Fruit fly (Drosophila melanogaster) whole organism, embryonic: Measurements from ENCODE around the gene Ac76E.

Experiments used
- Ada2b ChIP-seq: fragments of 200-800 bp; sonication (Bioruptor generic); IDR thresholded peaks from 2 replicates; pipeline ENCODE4 v1.3.6; 2022; ENCODE audit warnings: missing biosample characterization, missing genetic modification characterization
- BEAF-32 ChIP-seq: fragments of 200-800 bp; sonication (Bioruptor generic); optimal IDR thresholded peaks from 3 replicates; lab custom pipeline; 2017; ENCODE audit warnings: missing biosample characterization, missing genetic modification characterization, mild to moderate bottlenecking, moderate library complexity, missing genetic modification reagents
- Bdp1 ChIP-seq: fragments of 200-800 bp; sonication (Bioruptor generic); optimal IDR thresholded peaks from 3 replicates; lab custom pipeline; 2016; ENCODE audit warnings: missing biosample characterization, missing genetic modification characterization
- CG10321 ChIP-seq: fragments of 200-800 bp; sonication (Bioruptor generic); IDR thresholded peaks from 2 replicates; pipeline ENCODE4 v1.3.6; 2022; ENCODE audit warnings: missing biosample characterization, missing genetic modification characterization
- CG11696 ChIP-seq: fragments of 200-800 bp; sonication (Bioruptor generic); IDR thresholded peaks from 2 replicates; pipeline ENCODE4 v1.3.6; 2022; ENCODE audit warnings: missing biosample characterization, missing genetic modification characterization
- CG12299 ChIP-seq: fragments of 200-800 bp; sonication (Bioruptor generic); optimal IDR thresholded peaks from 2 replicates; lab custom pipeline; 2018; ENCODE audit warnings: missing biosample characterization, mild to moderate bottlenecking, missing genetic modification characterization
- CG1233 ChIP-seq: fragments of 200-800 bp; sonication (Bioruptor generic); optimal IDR thresholded peaks from 4 replicates; lab custom pipeline; 2018; ENCODE audit warnings: missing biosample characterization, mild to moderate bottlenecking, missing genetic modification characterization
- CG12744 ChIP-seq: fragments of 200-800 bp; sonication (Bioruptor generic); optimal IDR thresholded peaks from 2 replicates; lab custom pipeline; 2016; ENCODE audit warnings: missing biosample characterization, missing genetic modification characterization
- CG13296 ChIP-seq: fragments of 200-800 bp; sonication (Bioruptor generic); optimal IDR thresholded peaks from 3 replicates; lab custom pipeline; 2018; ENCODE audit warnings: missing biosample characterization, mild to moderate bottlenecking, missing genetic modification characterization
- CG13775 ChIP-seq: fragments of 200-800 bp; sonication (Bioruptor generic); optimal IDR thresholded peaks from 3 replicates; lab custom pipeline; 2017; ENCODE audit warnings: missing biosample characterization, mild to moderate bottlenecking, missing genetic modification characterization
- CG1602 ChIP-seq: fragments of 200-800 bp; sonication (Bioruptor generic); optimal IDR thresholded peaks from 3 replicates; lab custom pipeline; 2016; ENCODE audit warnings: missing biosample characterization, missing genetic modification characterization
- CG17829 ChIP-seq: fragments of 200-800 bp; optimal IDR thresholded peaks from 2 replicates; lab custom pipeline; 2019; ENCODE audit warnings: missing biosample characterization, mild to moderate bottlenecking, missing genetic modification characterization, moderate library complexity
- CG3163 ChIP-seq: fragments of 200-800 bp; sonication (Bioruptor generic); optimal IDR thresholded peaks from 3 replicates; lab custom pipeline; 2016; ENCODE audit warnings: missing biosample characterization, missing genetic modification characterization
- CG3847 ChIP-seq: fragments of 200-800 bp; sonication (Bioruptor generic); IDR thresholded peaks from 2 replicates; pipeline ENCODE4 v1.3.6; 2022; ENCODE audit warnings: missing biosample characterization, missing genetic modification characterization
- CG4854 ChIP-seq: fragments of 200-800 bp; sonication (Bioruptor generic); optimal IDR thresholded peaks from 2 replicates; lab custom pipeline; 2016; ENCODE audit warnings: missing biosample characterization, missing genetic modification characterization, inconsistent platforms
- CG9932 ChIP-seq: fragments of 200-800 bp; sonication (Bioruptor generic); IDR thresholded peaks from 2 replicates; pipeline ENCODE4 v1.3.6; 2022; ENCODE audit warnings: missing biosample characterization, missing genetic modification characterization
- CTCF ChIP-seq: fragments of 200-800 bp; sonication (Bioruptor generic); optimal IDR thresholded peaks from 2 replicates; lab custom pipeline; 2017; ENCODE audit warnings: missing biosample characterization, mild to moderate bottlenecking, missing genetic modification characterization, moderate library complexity
- D ChIP-seq, 2 experiments: fragments of 200-800 bp in 1 of 2; fragments of >200 bp in 1 of 2; sonication (Bioruptor generic) in 1 of 2; optimal IDR thresholded peaks; 2 replicates in 1 of 2; 3 replicates in 1 of 2; lab custom pipeline; 2017; ENCODE audit warnings: mild to moderate bottlenecking in 1 of 2, missing biosample characterization in 1 of 2, missing genetic modification characterization in 1 of 2, missing genetic modification reagents in 1 of 2
- Elba2 ChIP-seq: fragments of 200-800 bp; sonication (Bioruptor generic); optimal IDR thresholded peaks from 3 replicates; lab custom pipeline; 2016; ENCODE audit warnings: missing biosample characterization, missing genetic modification characterization
- Ets97D ChIP-seq: fragments of 200-800 bp; sonication (Bioruptor generic); optimal IDR thresholded peaks from 3 replicates; lab custom pipeline; 2016; ENCODE audit warnings: missing biosample characterization, missing genetic modification characterization
- Fer2 ChIP-seq: fragments of 200-800 bp; sonication (Bioruptor generic); optimal IDR thresholded peaks from 2 replicates; lab custom pipeline; 2018; ENCODE audit warnings: missing biosample characterization, mild to moderate bottlenecking, missing genetic modification characterization, moderate library complexity
- Mad ChIP-seq: fragments of 200-800 bp; sonication (Bioruptor generic); optimal IDR thresholded peaks from 2 replicates; lab custom pipeline; 2016; ENCODE audit warnings: missing biosample characterization, missing genetic modification characterization
- Pdp1 ChIP-seq, 2 experiments: fragments of 200-800 bp; sonication (Bioruptor generic); optimal IDR thresholded peaks; 3 replicates each; lab custom pipeline; 2016; ENCODE audit warnings: missing biosample characterization in 2 of 2, missing genetic modification characterization in 2 of 2, mild to moderate bottlenecking in 1 of 2, moderate library complexity in 1 of 2
- TFAM ChIP-seq: fragments of 200-800 bp; sonication (Bioruptor generic); optimal IDR thresholded peaks from 2 replicates; lab custom pipeline; 2017; ENCODE audit warnings: missing biosample characterization, missing genetic modification characterization, inconsistent platforms
- bowl ChIP-seq: fragments of 200-800 bp; sonication (Bioruptor generic); IDR thresholded peaks from 2 replicates; pipeline ENCODE4 v1.3.6; 2022; ENCODE audit warnings: missing biosample characterization, missing genetic modification characterization
- cwo ChIP-seq: fragments of 200-800 bp; sonication (Bioruptor generic); optimal IDR thresholded peaks from 3 replicates; lab custom pipeline; 2017; ENCODE audit warnings: missing biosample characterization, missing genetic modification characterization, mild to moderate bottlenecking, moderate library complexity, missing genetic modification reagents
- dati ChIP-seq: fragments of 200-800 bp; sonication (Bioruptor generic); IDR thresholded peaks from 2 replicates; pipeline ENCODE4 v1.3.6; 2022; ENCODE audit warnings: missing biosample characterization, missing genetic modification characterization
- dmrt99B ChIP-seq: fragments of 200-800 bp; sonication (Bioruptor generic); optimal IDR thresholded peaks from 2 replicates; lab custom pipeline; 2018; ENCODE audit warnings: missing biosample characterization, mild to moderate bottlenecking, missing genetic modification characterization, moderate library complexity
- gce ChIP-seq: fragments of 200-800 bp; sonication (Bioruptor generic); IDR thresholded peaks from 3 replicates; pipeline ENCODE4 v1.3.6; 2022; ENCODE audit warnings: missing biosample characterization, missing genetic modification characterization
- ken ChIP-seq: fragments of 200-800 bp; sonication (Bioruptor generic); IDR thresholded peaks from 3 replicates; pipeline ENCODE4 v1.3.6; 2022; ENCODE audit warnings: missing biosample characterization, missing genetic modification characterization
- kni ChIP-seq: fragments of 200-800 bp; sonication (Bioruptor generic); optimal IDR thresholded peaks from 3 replicates; lab custom pipeline; 2017; ENCODE audit warnings: mild to moderate bottlenecking, missing biosample characterization, missing genetic modification reagents, missing genetic modification characterization
- mirr ChIP-seq: fragments of 200-800 bp; sonication (Bioruptor generic); optimal IDR thresholded peaks from 3 replicates; lab custom pipeline; 2018; ENCODE audit warnings: missing biosample characterization, mild to moderate bottlenecking, missing genetic modification characterization
- pan ChIP-seq, 4 experiments: fragments of >200 bp in 3 of 4; fragments of 200-800 bp in 1 of 4; sonication (Bioruptor generic) in 1 of 4; optimal IDR thresholded peaks in 3 of 4; IDR thresholded peaks in 1 of 4; 2 replicates each; pipeline versions ENCODE4 v1.3.6 to Lab custom; 2017 to 2022; ENCODE audit warnings: missing biosample characterization in 2 of 4, missing genetic modification characterization in 2 of 4, mixed read lengths in 1 of 4
- peb ChIP-seq: fragments of 200-800 bp; sonication (Bioruptor generic); IDR thresholded peaks from 2 replicates; pipeline ENCODE4 v1.3.6; 2022; ENCODE audit warnings: missing biosample characterization, missing genetic modification characterization
- psq ChIP-seq: fragments of 200-800 bp; sonication (Bioruptor generic); optimal IDR thresholded peaks from 2 replicates; lab custom pipeline; 2017; ENCODE audit warnings: missing biosample characterization, missing genetic modification characterization
- row ChIP-seq: fragments of 200-800 bp; sonication (Bioruptor generic); IDR thresholded peaks from 3 replicates; pipeline ENCODE4 v1.3.6; 2022; ENCODE audit warnings: missing biosample characterization, missing genetic modification characterization
- sc ChIP-seq, 3 experiments: fragments of >200 bp in 2 of 3; fragments of 200-800 bp in 1 of 3; sonication (Bioruptor generic) in 1 of 3; optimal IDR thresholded peaks; 2 replicates in 2 of 3; 3 replicates in 1 of 3; lab custom pipeline; 2017; ENCODE audit warnings: mild to moderate bottlenecking in 1 of 3, missing biosample characterization in 1 of 3, missing genetic modification characterization in 1 of 3, missing genetic modification reagents in 1 of 3
- sens ChIP-seq: fragments of 200-800 bp; sonication (Bioruptor generic); peaks from one replicate; lab custom pipeline; 2016; ENCODE audit warnings: missing biosample characterization, missing genetic modification characterization
- sima ChIP-seq: fragments of 200-800 bp; sonication (Bioruptor generic); optimal IDR thresholded peaks from 2 replicates; lab custom pipeline; 2016; ENCODE audit warnings: missing biosample characterization, missing genetic modification characterization
- slou ChIP-seq: fragments of 200-800 bp; sonication (Bioruptor generic); optimal IDR thresholded peaks from 3 replicates; lab custom pipeline; 2016; ENCODE audit warnings: missing biosample characterization, missing genetic modification characterization
- twi ChIP-seq: fragments of 200-800 bp; optimal IDR thresholded peaks from 2 replicates; lab custom pipeline; 2019; ENCODE audit warnings: missing biosample characterization, mild to moderate bottlenecking, missing genetic modification characterization, moderate library complexity
- tx ChIP-seq: fragments of 200-800 bp; sonication (Bioruptor generic); optimal IDR thresholded peaks from 2 replicates; lab custom pipeline; 2016; ENCODE audit warnings: missing biosample characterization, missing genetic modification characterization

Gene Ac76E

DNA sequence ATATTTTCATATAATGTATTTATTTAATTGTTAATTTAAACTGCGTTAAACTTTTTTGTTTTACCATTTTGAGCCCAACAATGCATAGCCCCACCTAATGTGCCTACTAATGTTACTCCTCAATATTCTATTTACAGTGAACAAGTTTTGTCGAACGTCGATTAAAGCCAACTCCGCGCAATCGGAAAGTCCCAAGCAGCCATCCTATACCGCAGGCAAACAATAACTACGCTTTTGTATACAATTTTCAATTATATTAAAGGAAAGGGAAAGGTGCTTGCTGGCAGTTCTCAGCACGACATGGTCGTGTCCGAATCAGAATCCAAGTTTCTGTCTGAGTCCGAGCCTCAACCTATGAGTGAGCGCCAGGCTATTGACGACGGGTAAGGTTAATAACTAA lies 42.3 kb downstream of the Ac76E start, which contains the start of gene CG17732:
Gene CG17732 (plus strand): TSS at position 301 of the 400 bp plus-strand sequence.
- TF ChIP-seq tx (no peak), CG12299 (tag; lab: Kevin White, UChicago) (no peak), ken (GFP tag; lab: Robert Waterston, UW) (no peak), sima (GFP tag; lab: Kevin White, UChicago) (no peak), CG3163 (GFP tag; lab: Kevin White, UChicago) (no peak)

DNA sequence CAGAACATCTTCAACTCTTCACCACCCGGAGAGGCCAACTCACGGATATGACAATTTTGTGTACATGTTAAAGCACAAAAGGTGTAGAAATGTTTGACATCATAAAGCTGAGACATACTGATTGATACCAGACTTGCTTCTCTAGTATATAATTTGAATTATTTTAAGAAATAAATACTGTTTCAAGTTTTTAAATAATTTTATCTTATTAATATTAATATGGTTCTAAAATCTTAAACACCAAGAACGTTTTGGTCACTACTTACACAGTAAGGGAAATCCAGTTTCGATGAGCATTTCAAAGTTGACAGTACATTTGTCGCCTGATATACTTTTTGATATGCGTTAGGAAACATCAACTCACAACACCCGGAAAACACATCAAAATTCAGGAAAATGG lies 46.7 kb downstream of the Ac76E start, which contains the start of the genes hale and schuy:
Gene hale (minus strand): TSS at position 101 of the 400 bp plus-strand sequence.
Gene schuy (plus strand): TSS at position 326 of the 400 bp plus-strand sequence.
- TF ChIP-seq CG10321 (GFP tag; lab: Robert Waterston, UW) (no peak), Ada2b (GFP tag; lab: Robert Waterston, UW) (no peak), CG13296 (GFP tag; lab: Kevin White, UChicago) (no peak), CG11696 (GFP tag; lab: Robert Waterston, UW) (no peak)

DNA sequence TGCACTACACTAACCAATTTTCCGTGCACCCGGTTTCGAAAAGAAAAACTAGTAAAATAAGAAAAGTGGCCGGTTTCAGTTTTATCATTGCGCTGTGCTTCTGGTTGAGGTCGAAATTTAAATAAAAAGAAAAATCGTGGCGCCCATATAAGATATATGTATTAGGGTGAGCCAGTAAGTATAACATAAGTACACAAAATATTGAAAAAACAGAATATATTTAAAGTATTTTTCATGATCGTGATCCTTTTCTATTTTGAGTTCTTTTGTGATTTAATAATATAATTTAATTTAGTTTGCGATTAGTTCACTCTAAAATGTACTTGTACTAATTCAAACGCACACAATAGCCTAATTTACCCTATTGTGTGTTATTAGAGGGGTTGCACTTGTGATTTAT lies 49.8 kb downstream of the Ac76E start, which contains the start of gene Csas:
Gene Csas (minus strand): TSS at position 101 of the 400 bp plus-strand sequence.
- TF ChIP-seq row (GFP tag; lab: Robert Waterston, UW) (0 out of 3 replicates have a peak, but pooled peaks have one; percentile 23), pan (optimal IDR thresholded peaks at IDR 0.05; lab: Kevin White, UChicago) (no peak), pan (GFP tag; optimal IDR thresholded peaks at IDR 0.05 in 1 of 2, IDR thresholded peaks at IDR 0.05 in 1 of 2) (peak in 1 of 2 experiments; percentile 24), sens (GFP tag; lab: Kevin White, UChicago) (peak; percentile 71), CG17829 (tag; lab: Kevin White, UChicago) (no peak)

DNA sequence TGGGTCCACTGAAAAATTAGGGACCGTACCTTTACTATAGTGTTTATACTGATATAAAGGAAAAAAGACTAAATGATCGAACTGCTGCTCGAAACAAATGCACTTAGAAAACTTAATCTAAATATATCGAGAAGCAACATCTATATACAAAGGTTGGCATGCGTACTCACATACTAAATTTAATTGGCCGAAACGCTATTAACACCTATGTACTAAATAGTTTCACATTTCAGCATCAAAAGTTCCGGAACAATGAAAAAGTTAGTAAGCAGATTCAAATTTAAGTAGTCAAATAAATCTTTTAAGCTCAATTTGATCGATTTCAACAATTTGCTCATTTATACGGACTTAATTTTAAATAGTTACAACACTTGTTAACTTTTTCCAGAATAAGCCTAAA lies 52.0 kb downstream of the Ac76E start, which contains the start of gene fln:
Gene fln (minus strand): TSS at position 101 of the 400 bp plus-strand sequence.
- TF ChIP-seq sc (optimal IDR thresholded peaks at IDR 0.05; lab: Kevin White, UChicago) (no peak), sc (GFP tag; optimal IDR thresholded peaks at IDR 0.05; lab: Kevin White, UChicago) (no peak), Pdp1 (GFP tag; optimal IDR thresholded peaks at IDR 0.05; lab: Kevin White, UChicago) (no peak), CG13775 (GFP tag; lab: Kevin White, UChicago) (no peak), gce (no peak), CG3847 (GFP tag; lab: Robert Waterston, UW) (no peak), D (optimal IDR thresholded peaks at IDR 0.05; lab: Kevin White, UChicago) (no peak), D (GFP tag; optimal IDR thresholded peaks at IDR 0.05; lab: Kevin White, UChicago) (no peak)
- TF ChIP-seq, all 482 proteins: peak for 0

DNA sequence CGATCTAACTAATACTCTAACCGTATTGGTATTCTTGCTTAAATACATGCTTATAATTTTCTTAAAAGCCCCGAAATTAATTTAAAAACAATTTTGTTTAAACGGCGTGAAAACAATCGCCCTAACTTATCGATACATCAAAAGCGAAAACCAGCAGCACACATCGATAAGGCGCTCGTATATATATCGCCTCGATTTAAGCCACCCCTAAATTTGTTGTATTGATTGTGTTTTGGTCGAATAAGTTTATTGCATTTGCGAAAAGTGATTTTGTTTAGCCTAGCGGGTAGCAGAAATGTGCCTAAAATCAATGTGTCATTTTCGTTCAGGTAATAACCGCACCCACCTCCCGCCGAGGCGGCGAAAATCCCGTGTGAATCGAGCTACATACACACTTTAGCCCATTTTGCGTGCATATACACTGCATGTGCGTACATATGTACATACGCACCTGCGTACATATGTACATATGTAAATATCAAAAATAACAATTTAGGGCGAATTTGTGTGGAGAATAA lies 52.7 kb downstream of the Ac76E start, which contains the start of the genes CG7646 and Nca:
Gene CG7646 (plus strand): TSS at position 174 of the 518 bp plus-strand sequence.
Gene Nca (plus strand): TSS at position 174 of the 518 bp plus-strand sequence.
- peak; percentile 28 for TF ChIP-seq CTCF
- no peak for TF ChIP-seq CG1602 (GFP tag; lab: Kevin White, UChicago)
- TF ChIP-seq psq (GFP tag; lab: Kevin White, UChicago): no peak
- no peak for TF ChIP-seq dmrt99B (tag; lab: Kevin White, UChicago)
- peak; percentile 59 for TF ChIP-seq twi (tag; lab: Kevin White, UChicago)
- TF ChIP-seq peb (GFP tag; lab: Robert Waterston, UW): no peak
- no peak for TF ChIP-seq bowl (GFP tag; lab: Robert Waterston, UW)
- no peak for TF ChIP-seq CG12744
- TF ChIP-seq Elba2 (GFP tag; lab: Kevin White, UChicago): peak; percentile 77
- peak; percentile 50 for TF ChIP-seq mirr
- TF ChIP-seq kni (GFP tag; lab: Kevin White, UChicago): peak; percentile 80
- no peak for TF ChIP-seq TFAM (GFP tag; lab: Kevin White, UChicago)
- TF ChIP-seq Mad (GFP tag; lab: Kevin White, UChicago): no peak
- peak; percentile 90 for TF ChIP-seq BEAF-32 (GFP tag; lab: Kevin White, UChicago)
- no peak for TF ChIP-seq dati
- TF ChIP-seq slou (GFP tag; lab: Kevin White, UChicago): no peak
- no peak for TF ChIP-seq CG4854
- no peak for TF ChIP-seq CG1233 (GFP tag; lab: Kevin White, UChicago)
- no peak for TF ChIP-seq Fer2 (tag; lab: Kevin White, UChicago)
- TF ChIP-seq CG9932 (GFP tag; lab: Robert Waterston, UW): no peak
- no peak for TF ChIP-seq tx
- TF ChIP-seq Ets97D (GFP tag; lab: Kevin White, UChicago): peak; percentile 31
- no peak for TF ChIP-seq cwo (GFP tag; lab: Kevin White, UChicago)
- TF ChIP-seq Bdp1 (GFP tag; lab: Kevin White, UChicago): no peak
